Fruit fly (Drosophila melanogaster): ENCODE results near the gene Ser.

DNA sequence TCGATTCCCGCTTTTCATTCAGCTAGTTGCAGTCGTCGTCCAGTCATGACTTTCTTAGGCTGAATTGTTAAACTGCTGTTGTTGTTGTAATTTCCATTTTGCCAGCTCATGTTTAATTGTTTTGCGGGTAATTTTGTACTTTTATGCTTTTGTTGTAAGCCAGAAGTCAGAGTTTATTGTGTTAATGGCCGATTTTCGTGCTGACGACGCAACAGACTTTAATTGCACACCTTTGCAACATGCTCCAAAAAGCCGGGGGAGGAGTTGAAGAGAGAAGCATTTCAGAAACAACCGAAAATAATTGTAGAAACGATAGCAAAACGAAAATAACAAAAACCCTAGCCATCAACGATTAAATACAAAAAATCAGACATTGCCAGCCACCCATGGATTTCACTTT is 55.4 kb downstream of the Ser start:
- TF ChIP-seq cic (GFP tag; optimal IDR thresholded peaks at IDR 0.05), result no peak
- no peak for TF ChIP-seq bab1 (GFP tag; optimal IDR thresholded peaks at IDR 0.05)
- no peak for TF ChIP-seq Mnt (GFP tag; optimal IDR thresholded peaks at IDR 0.05)
- no peak for TF ChIP-seq pad (GFP tag; optimal IDR thresholded peaks at IDR 0.05)
- TF ChIP-seq CG5204 (GFP tag; optimal IDR thresholded peaks at IDR 0.05), result no peak
